Worm (Caenorhabditis elegans): Measurements from ENCODE around the gene ugt-61.

ce11 chrV:4787166-4787565 is 44.9 kb downstream of the ugt-61 start, which contains the start of gene R02F11.9:
- TF ChIP-seq ztf-11 (tag; optimal IDR thresholded peaks at IDR 0.05) = no peak
- no peak for TF ChIP-seq ceh-39 (tag; optimal IDR thresholded peaks at IDR 0.05)
- no peak for TF ChIP-seq snpc-4 (tag; optimal IDR thresholded peaks at IDR 0.05)
- TF ChIP-seq unc-62 (GFP tag; optimal IDR thresholded peaks at IDR 0.05) = no peak
- no peak for TF ChIP-seq nhr-76 (tag; optimal IDR thresholded peaks at IDR 0.05)
- TF ChIP-seq pha-4 (tag; optimal IDR thresholded peaks at IDR 0.05) = no peak
- no peak for TF ChIP-seq lin-32 (GFP tag; optimal IDR thresholded peaks at IDR 0.05)
- no peak for TF ChIP-seq M03D4.4 (tag; optimal IDR thresholded peaks at IDR 0.05)

All from whole organism, mixed stage, embryonic.